Worm (Caenorhabditis elegans): ENCODE measurements around the gene Y61A9LA.12.

ce11 chrV:4527934-4528333, 25.7 kb upstream of the Y61A9LA.12 start:
- TF ChIP-seq flt-1 (GFP tag; IDR thresholded peaks at IDR 0.05) (no peak), med-1 (GFP tag; optimal IDR thresholded peaks at IDR 0.05; ENCODE audit: insufficient read depth) (no peak), klf-2 (GFP tag; conservative IDR thresholded peaks at IDR 0.05) (no peak), ztf-23 (GFP tag; IDR thresholded peaks at IDR 0.05) (no peak), ref-1 (GFP tag; conservative IDR thresholded peaks at IDR 0.05) (no peak), cog-1 (tag; optimal IDR thresholded peaks at IDR 0.05) (no peak), T22C8.4 (GFP tag; IDR thresholded peaks at IDR 0.05) (no peak)

Measured in whole organism, midembryonic.